Worm (Caenorhabditis elegans): ENCODE measurements around the gene Y46G5A.29.

Y46G5A.29 gene

DNA sequence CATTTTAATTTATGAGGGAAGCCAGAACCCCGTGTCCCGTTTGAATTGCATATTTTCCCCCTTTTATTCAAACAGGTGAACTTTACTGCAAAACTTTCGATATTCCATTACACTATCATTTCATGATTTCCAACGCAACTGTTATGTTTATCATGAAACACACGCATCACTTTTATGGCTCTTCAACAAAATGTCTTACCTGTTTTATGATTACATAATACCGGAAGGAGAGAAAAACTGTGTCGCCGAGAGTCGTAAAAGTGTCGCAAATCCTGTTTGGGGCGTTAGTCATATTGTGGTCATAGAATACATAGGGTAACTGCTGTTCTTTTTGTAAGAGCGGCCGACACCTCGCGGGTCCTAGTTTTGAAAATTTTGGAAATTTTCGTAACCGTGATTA, 36.4 kb downstream of the Y46G5A.29 start:
- TF ChIP-seq fos-1 (tag; optimal IDR thresholded peaks at IDR 0.05) (peak; percentile 77), mdl-1 (tag; optimal IDR thresholded peaks at IDR 0.05) (no peak)

- peak; percentile 30 for TF ChIP-seq crh-2 (tag; optimal IDR thresholded peaks at IDR 0.05)
- peak; percentile 29 for TF ChIP-seq skn-1 (tag; optimal IDR thresholded peaks at IDR 0.05)
- no peak for TF ChIP-seq peb-1 (tag; optimal IDR thresholded peaks at IDR 0.05)
- no peak for TF ChIP-seq ceh-16 (tag; optimal IDR thresholded peaks at IDR 0.05)
- peak; percentile 93 for TF ChIP-seq fos-1 (tag; optimal IDR thresholded peaks at IDR 0.05)
Measured at ce11 chrII:12895078-12895670, 39.2 kb downstream of the Y46G5A.29 start, which contains the start of the genes clec-62 and clec-63. TSS of gene clec-62 (minus strand) at chrII:12895128. TSS of gene clec-63 (plus strand) at chrII:12895638.

- TF ChIP-seq lsy-2 (tag; optimal IDR thresholded peaks at IDR 0.05) (no peak), nhr-77 (tag; optimal IDR thresholded peaks at IDR 0.05) (no peak), zag-1 (tag; optimal IDR thresholded peaks at IDR 0.05) (no peak), nhr-129 (tag; optimal IDR thresholded peaks at IDR 0.05) (no peak), nhr-12 (tag; optimal IDR thresholded peaks at IDR 0.05) (no peak), F13H6.1 (tag; optimal IDR thresholded peaks at IDR 0.05) (no peak), sma-3 (GFP tag; optimal IDR thresholded peaks at IDR 0.05) (no peak), lin-13 (GFP tag; optimal IDR thresholded peaks at IDR 0.05) (no peak), ztf-1 (GFP tag; conservative IDR thresholded peaks at IDR 0.05) (no peak), mab-5 (tag; optimal IDR thresholded peaks at IDR 0.05) (no peak), nhr-11 (tag; optimal IDR thresholded peaks at IDR 0.05) (no peak), lin-11 (tag; optimal IDR thresholded peaks at IDR 0.05) (no peak), unc-39 (tag; optimal IDR thresholded peaks at IDR 0.05) (no peak), dmd-4 (tag; optimal IDR thresholded peaks at IDR 0.05) (no peak), ceh-16 (tag; optimal IDR thresholded peaks at IDR 0.05) (no peak), snpc-4 (tag; optimal IDR thresholded peaks at IDR 0.05) (no peak), ceh-82 (tag; optimal IDR thresholded peaks at IDR 0.05) (no peak), ztf-11 (tag; optimal IDR thresholded peaks at IDR 0.05) (no peak)
Measured at ce11 chrII:12896666-12897065, 40.7 kb downstream of the Y46G5A.29 start.

DNA sequence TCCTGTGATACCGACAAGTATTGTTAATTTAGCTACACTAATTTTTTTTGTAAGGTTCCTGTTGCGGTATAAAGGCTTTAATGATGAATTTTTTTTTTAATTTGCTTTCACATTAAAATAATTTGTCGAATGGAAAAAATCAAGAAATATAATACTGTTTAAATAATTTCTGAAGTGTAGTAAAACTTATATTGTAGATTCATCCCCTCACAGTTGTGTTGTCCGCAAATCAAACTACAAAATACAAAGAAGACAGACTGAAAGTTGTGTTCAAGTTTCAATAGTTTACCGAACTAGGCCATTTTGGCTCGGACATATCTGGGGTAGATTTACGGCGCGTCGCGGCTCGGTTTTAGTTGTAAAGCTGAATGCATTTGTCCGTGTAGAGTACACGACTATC, 41.4 kb downstream of the Y46G5A.29 start:
- TF ChIP-seq ceh-82 (tag; optimal IDR thresholded peaks at IDR 0.05) (no peak), mab-5 (tag; optimal IDR thresholded peaks at IDR 0.05) (no peak), elt-3 (tag; optimal IDR thresholded peaks at IDR 0.05) (no peak)

- peak; percentile 32 for TF ChIP-seq fos-1 (tag; optimal IDR thresholded peaks at IDR 0.05)
- TF ChIP-seq lin-13 (GFP tag; optimal IDR thresholded peaks at IDR 0.05) = no peak
Measured at ce11 chrII:12897942-12898341, 41.9 kb downstream of the Y46G5A.29 start, which contains the start of gene clec-64. TSS of gene clec-64 (plus strand) at chrII:12898242.

DNA sequence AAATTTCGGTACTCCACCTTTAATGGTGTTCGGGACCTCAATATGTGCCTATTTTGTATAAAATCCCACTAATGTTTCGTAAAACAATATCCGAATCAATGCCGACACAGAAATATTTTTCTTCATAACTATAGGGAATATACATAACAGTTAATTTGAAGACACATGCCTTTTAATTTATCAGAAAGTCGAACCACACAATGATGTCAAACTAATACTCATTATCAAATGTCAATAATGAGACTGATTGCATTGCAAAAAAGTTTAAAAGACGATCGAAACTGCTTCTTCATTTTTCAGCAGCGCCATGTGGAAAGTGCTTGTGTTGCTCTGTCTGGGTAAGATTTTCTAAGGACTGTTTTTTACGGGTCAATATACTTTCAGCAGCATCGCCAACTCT, 45.0 kb downstream of the Y46G5A.29 start, which contains the start of gene clec-65:
clec-65 (plus strand) TSS at position 301 of the 400 bp plus-strand sequence.
- TF ChIP-seq C34F6.9 (tag; optimal IDR thresholded peaks at IDR 0.05) (no peak), mdl-1 (tag; optimal IDR thresholded peaks at IDR 0.05) (no peak), fos-1 (tag; optimal IDR thresholded peaks at IDR 0.05) (peak; percentile 70)

ce11 chrII:12904174-12904573, 48.2 kb downstream of the Y46G5A.29 start, which contains the start of gene clec-66:
TSS of gene clec-66 (plus strand) at chrII:12904398.
- no peak for TF ChIP-seq nhr-25 (tag; optimal IDR thresholded peaks at IDR 0.05)
- peak; percentile 91 for TF ChIP-seq fos-1 (tag; optimal IDR thresholded peaks at IDR 0.05)
- no peak for TF ChIP-seq ZK546.5 (tag; optimal IDR thresholded peaks at IDR 0.05)

DNA sequence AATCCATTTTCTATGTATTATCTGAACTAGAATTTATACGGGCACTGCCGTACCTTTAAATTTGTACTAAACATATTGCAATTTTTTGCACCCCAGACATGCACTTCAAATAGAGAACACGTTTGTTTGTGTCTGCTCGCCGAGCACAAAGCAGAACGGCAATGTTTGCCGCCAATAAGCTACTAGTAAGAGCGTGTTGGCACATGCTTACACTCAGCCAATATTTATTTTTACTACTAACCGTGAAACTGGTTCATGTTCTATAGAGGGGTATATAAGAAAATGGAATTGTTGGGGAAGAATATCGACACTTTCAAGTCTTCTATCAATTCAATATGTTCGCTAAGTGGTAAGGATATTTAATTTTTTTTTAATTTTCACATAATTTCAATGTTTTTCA, 51.1 kb downstream of the Y46G5A.29 start, which contains the start of gene nspb-11:
nspb-11 (plus strand) TSS at position 301 of the 400 bp plus-strand sequence.
- TF ChIP-seq gmeb-1 (tag; optimal IDR thresholded peaks at IDR 0.05) (no peak), peb-1 (tag; optimal IDR thresholded peaks at IDR 0.05) (no peak), ceh-82 (tag; optimal IDR thresholded peaks at IDR 0.05) (no peak), aly-2 (tag; optimal IDR thresholded peaks at IDR 0.05) (no peak), crh-2 (tag; optimal IDR thresholded peaks at IDR 0.05) (no peak), dmd-4 (tag; optimal IDR thresholded peaks at IDR 0.05) (no peak), ztf-11 (tag; optimal IDR thresholded peaks at IDR 0.05) (no peak), sma-9 (GFP tag; optimal IDR thresholded peaks at IDR 0.05) (no peak), sma-9 (tag; optimal IDR thresholded peaks at IDR 0.05) (no peak), nhr-129 (tag; optimal IDR thresholded peaks at IDR 0.05) (no peak), R02D3.7 (tag; optimal IDR thresholded peaks at IDR 0.05) (no peak), nhr-6 (tag; optimal IDR thresholded peaks at IDR 0.05) (no peak), blmp-1 (tag; optimal IDR thresholded peaks at IDR 0.05; ENCODE audit: insufficient read depth) (no peak), ztf-1 (GFP tag; conservative IDR thresholded peaks at IDR 0.05) (no peak), elt-3 (tag; optimal IDR thresholded peaks at IDR 0.05) (no peak), nhr-25 (tag; optimal IDR thresholded peaks at IDR 0.05) (no peak), ama-1 (optimal IDR thresholded peaks at IDR 0.05) (no peak), sma-3 (GFP tag; optimal IDR thresholded peaks at IDR 0.05) (no peak), nhr-23 (tag; optimal IDR thresholded peaks at IDR 0.05) (no peak)

Data from whole organism, L2 larva.